Fruit fly (Drosophila melanogaster): ENCODE measurements around the gene CG15628.

The CG15628 gene

dm6 chr2L:4811491-4812058, 10.0 kb upstream of the CG15628 start (continued):
- TF ChIP-seq GATAe (GFP tag; conservative IDR thresholded peaks at IDR 0.05) (peak; percentile 65), CG15514 (GFP tag; optimal IDR thresholded peaks at IDR 0.05) (no peak), Opbp (GFP tag; IDR thresholded peaks at IDR 0.05; ENCODE audit: partially characterized antibody) (peak; percentile 82), Atf3 (GFP tag; optimal IDR thresholded peaks at IDR 0.05) (no peak), Six4 (GFP tag; optimal IDR thresholded peaks at IDR 0.05) (no peak), Doc2 (GFP tag; IDR thresholded peaks at IDR 0.05) (no peak), nerfin-1 (tag; optimal IDR thresholded peaks at IDR 0.05) (peak; percentile 12), Stat92E (GFP tag; optimal IDR thresholded peaks at IDR 0.05) (peak in 1 of 3 experiments; percentile 89), YL-1 (GFP tag; optimal IDR thresholded peaks at IDR 0.05) (no peak), CG1024 (GFP tag; IDR thresholded peaks at IDR 0.05) (no peak), jing (GFP tag; optimal IDR thresholded peaks at IDR 0.05) (no peak), zen (tag; optimal IDR thresholded peaks at IDR 0.05) (no peak), otp (GFP tag; IDR thresholded peaks at IDR 0.05) (no peak; the same call in 2 of the 3 replicates), CG8359 (GFP tag; optimal IDR thresholded peaks at IDR 0.05; ENCODE audit: borderline replicate concordance) (no peak), schlank (tag; optimal IDR thresholded peaks at IDR 0.05) (no peak), Lim3 (GFP tag; IDR thresholded peaks at IDR 0.05) (no peak), CkIIα-i1 (GFP tag; IDR thresholded peaks at IDR 0.05) (no peak), CG11504 (tag; optimal IDR thresholded peaks at IDR 0.05) (no peak), TFAM (GFP tag; optimal IDR thresholded peaks at IDR 0.05) (no peak), CG13123 (GFP tag; optimal IDR thresholded peaks at IDR 0.05) (no peak), ftz-f1 (GFP tag; optimal IDR thresholded peaks at IDR 0.05) (peak; percentile 91), tap (tag; optimal IDR thresholded peaks at IDR 0.05) (no peak), repo (GFP tag; optimal IDR thresholded peaks at IDR 0.05) (no peak), caup (GFP tag; optimal IDR thresholded peaks at IDR 0.05; ENCODE audit: severe bottlenecking) (no peak), CG17912 (GFP tag; optimal IDR thresholded peaks at IDR 0.05) (peak; percentile 53), CG4360 (GFP tag; IDR thresholded peaks at IDR 0.05) (no peak), CG18476 (GFP tag; optimal IDR thresholded peaks at IDR 0.05) (no peak), CG17829 (tag; optimal IDR thresholded peaks at IDR 0.05) (no peak), CG11085 (GFP tag; IDR thresholded peaks at IDR 0.05) (no peak), fd96Cb (tag; optimal IDR thresholded peaks at IDR 0.05) (no peak), Rfx (GFP tag; IDR thresholded peaks at IDR 0.05) (peak; percentile 4), bcd (GFP tag; optimal IDR thresholded peaks at IDR 0.05) (no peak), CG3847 (GFP tag; IDR thresholded peaks at IDR 0.05) (no peak), wek (GFP tag; optimal IDR thresholded peaks at IDR 0.05) (peak; percentile 17), Spps (tag; optimal IDR thresholded peaks at IDR 0.05) (no peak), hbn (GFP tag; IDR thresholded peaks at IDR 0.05; ENCODE audit: partially characterized antibody) (peak; percentile 69), Hr39 (optimal IDR thresholded peaks at IDR 0.05) (no peak), ATbp (GFP tag; optimal IDR thresholded peaks at IDR 0.05) (no peak), CG10274 (GFP tag; optimal IDR thresholded peaks at IDR 0.05) (no peak), tll (GFP tag; optimal IDR thresholded peaks at IDR 0.05) (no peak), CG15479 (GFP tag; optimal IDR thresholded peaks at IDR 0.05) (no peak), slp2 (GFP tag; optimal IDR thresholded peaks at IDR 0.05) (no peak), CG6683 (GFP tag; optimal IDR thresholded peaks at IDR 0.05) (no peak), ash1 (GFP tag; optimal IDR thresholded peaks at IDR 0.05) (no peak), CG14860 (GFP tag; IDR thresholded peaks at IDR 0.05; ENCODE audit: partially characterized antibody) (peak; percentile 51; the same call in 1 of the 3 replicates), CG7963 (GFP tag; IDR thresholded peaks at IDR 0.05; ENCODE audit: partially characterized antibody) (peak; percentile 71), h (optimal IDR thresholded peaks at IDR 0.05) (no peak), CG6689 (GFP tag; IDR thresholded peaks at IDR 0.05) (no peak), Fer2 (tag; optimal IDR thresholded peaks at IDR 0.05) (no peak), gce (GFP tag; IDR thresholded peaks at IDR 0.05) (no peak; the same call in 2 of the 3 replicates)
